Worm (Caenorhabditis elegans) whole organism, L4 larva: ENCODE results near the gene mxl-3.
A peak's percentile ranks its signal among the peaks of the same experiment; 100 is the strongest.

Experiments used
- T20F7.1 ChIP-seq: fragments of 200-800 bp; sonication (Bioruptor generic); optimal IDR thresholded peaks from 2 replicates; lab custom pipeline; 2018; ENCODE audit warnings: mild to moderate bottlenecking, missing genetic modification characterization, missing compliant biosample characterization
- aha-1 ChIP-seq: fragments of 150-350 bp; peaks from one replicate; lab custom pipeline; 2014; ENCODE audit warnings: missing biosample characterization, missing genetic modification characterization
- aly-2 ChIP-seq: sonication (generic microtip); optimal IDR thresholded peaks from 2 replicates; lab custom pipeline; 2018; ENCODE audit warnings: missing biosample characterization, missing genetic modification characterization
- ceh-20 ChIP-seq: fragments of 200-800 bp; sonication (Bioruptor generic); IDR thresholded peaks from 2 replicates; pipeline ENCODE4 v1.3.6; 2022; ENCODE audit warnings: missing genetic modification reagents, missing genetic modification characterization, missing compliant biosample characterization
- ceh-44 ChIP-seq: fragments of 200-800 bp; sonication (Bioruptor generic); IDR thresholded peaks from 2 replicates; pipeline ENCODE4 v1.3.6; 2022; ENCODE audit warnings: missing genetic modification reagents, missing genetic modification characterization, missing compliant biosample characterization
- daf-16 ChIP-seq, 3 experiments: sonication (generic microtip); optimal IDR thresholded peaks; 2 replicates each; lab custom pipeline; 2016 to 2017; ENCODE audit warnings: missing genetic modification characterization in 3 of 3, missing genetic modification reagents in 3 of 3, mild to moderate bottlenecking in 2 of 3, missing compliant biosample characterization in 2 of 3, missing biosample characterization in 1 of 3, moderate library complexity in 1 of 3
- dmd-6 ChIP-seq: fragments of 200-800 bp; sonication (Bioruptor generic); IDR thresholded peaks from 2 replicates; pipeline ENCODE4 v1.3.6; 2022; ENCODE audit warnings: missing genetic modification reagents, missing genetic modification characterization, missing compliant biosample characterization
- dve-1 ChIP-seq: sonication (generic microtip); optimal IDR thresholded peaks from 2 replicates; lab custom pipeline; 2017; ENCODE audit warnings: antibody characterized with exemption, mild to moderate bottlenecking, missing genetic modification characterization, missing compliant biosample characterization; ENCODE audit not compliant: insufficient read depth
- egl-43 ChIP-seq: fragments of 200-800 bp; sonication (Bioruptor generic); IDR thresholded peaks from 2 replicates; pipeline ENCODE4 v1.3.6; 2022; ENCODE audit warnings: missing genetic modification reagents, missing genetic modification characterization, missing compliant biosample characterization
- fos-1 ChIP-seq: fragments of 150-350 bp; optimal IDR thresholded peaks from 2 replicates; lab custom pipeline; 2014; ENCODE audit warnings: missing biosample characterization, missing genetic modification characterization
- gei-8 ChIP-seq: fragments of 200-800 bp; sonication (Bioruptor generic); optimal IDR thresholded peaks from 2 replicates; lab custom pipeline; 2018; ENCODE audit warnings: mild to moderate bottlenecking, missing genetic modification characterization, missing compliant biosample characterization
- hlh-11 ChIP-seq: fragments of 200-800 bp; sonication (Bioruptor generic); optimal IDR thresholded peaks from 2 replicates; lab custom pipeline; 2018; ENCODE audit warnings: mild to moderate bottlenecking, missing genetic modification characterization, missing compliant biosample characterization
- hlh-30 ChIP-seq: sonication (generic microtip); optimal IDR thresholded peaks from 2 replicates; lab custom pipeline; 2017; ENCODE audit warnings: antibody characterized with exemption, mild to moderate bottlenecking, missing genetic modification characterization, missing compliant biosample characterization; ENCODE audit not compliant: insufficient read depth
- lin-1 ChIP-seq: fragments of 200-800 bp; sonication (Bioruptor generic); IDR thresholded peaks from 2 replicates; pipeline ENCODE4 v1.3.6; 2022; ENCODE audit warnings: missing genetic modification reagents, missing genetic modification characterization, missing compliant biosample characterization
- lin-15B ChIP-seq: fragments of 150-350 bp; sonication (generic microtip); optimal IDR thresholded peaks from 3 replicates; lab custom pipeline; 2014; ENCODE audit warnings: missing biosample characterization, missing genetic modification characterization
- lin-29 ChIP-seq: fragments of 200-800 bp; sonication (Bioruptor generic); IDR thresholded peaks from 2 replicates; pipeline ENCODE4 v1.3.6; 2022; ENCODE audit warnings: missing genetic modification reagents, missing genetic modification characterization, missing compliant biosample characterization
- lin-38 ChIP-seq: fragments of 200-800 bp; sonication (Bioruptor generic); IDR thresholded peaks from 2 replicates; pipeline ENCODE4 v1.3.6; 2022; ENCODE audit warnings: missing genetic modification reagents, missing genetic modification characterization, missing compliant biosample characterization
- lir-3 ChIP-seq: sonication (generic microtip); optimal IDR thresholded peaks from 2 replicates; lab custom pipeline; 2016; ENCODE audit warnings: mild to moderate bottlenecking, missing genetic modification characterization, missing compliant biosample characterization
- madf-9 ChIP-seq: fragments of 200-800 bp; sonication (Bioruptor generic); conservative IDR thresholded peaks from 2 replicates; pipeline ENCODE4 v1.3.6; 2022; ENCODE audit warnings: missing genetic modification reagents, missing genetic modification characterization, missing compliant biosample characterization
- mep-1 ChIP-seq: fragments of 150-350 bp; sonication (generic microtip); optimal IDR thresholded peaks from 3 replicates; lab custom pipeline; 2014; ENCODE audit warnings: missing biosample characterization, missing genetic modification characterization
- mes-2 ChIP-seq: sonication (generic microtip); optimal IDR thresholded peaks from 2 replicates; lab custom pipeline; 2016; ENCODE audit warnings: missing genotype, mild to moderate bottlenecking, missing genetic modification characterization, missing compliant biosample characterization; ENCODE audit not compliant: poor library complexity, severe bottlenecking
- mxl-3 ChIP-seq: fragments of 200-800 bp; sonication (Bioruptor generic); optimal IDR thresholded peaks from 2 replicates; lab custom pipeline; 2018; ENCODE audit warnings: mild to moderate bottlenecking, missing genetic modification characterization, missing compliant biosample characterization
- nhr-102 ChIP-seq: sonication (generic microtip); optimal IDR thresholded peaks from 2 replicates; lab custom pipeline; 2016; ENCODE audit warnings: mild to moderate bottlenecking, missing genetic modification characterization, moderate library complexity, missing compliant biosample characterization
- nhr-11 ChIP-seq: fragments of 150-350 bp; optimal IDR thresholded peaks from 2 replicates; lab custom pipeline; 2014; ENCODE audit warnings: missing biosample characterization, missing genetic modification characterization
- nhr-237 ChIP-seq: sonication (generic microtip); optimal IDR thresholded peaks from 2 replicates; lab custom pipeline; 2017; ENCODE audit warnings: missing biosample characterization, missing genetic modification characterization
- nhr-25 ChIP-seq: sonication (generic microtip); optimal IDR thresholded peaks from 2 replicates; lab custom pipeline; 2017; ENCODE audit warnings: missing genetic modification characterization, mild to moderate bottlenecking, missing compliant biosample characterization, antibody characterized with exemption, moderate library complexity, borderline replicate concordance; ENCODE audit not compliant: insufficient read depth
- nhr-28 ChIP-seq: fragments of 150-350 bp; optimal IDR thresholded peaks from 2 replicates; lab custom pipeline; 2014; ENCODE audit warnings: missing biosample characterization, missing genetic modification characterization
- nhr-48 ChIP-seq: sonication (generic microtip); optimal IDR thresholded peaks from 2 replicates; lab custom pipeline; 2016; ENCODE audit warnings: mild to moderate bottlenecking, missing genetic modification characterization, missing compliant biosample characterization
- nhr-6 ChIP-seq: fragments of 150-350 bp; optimal IDR thresholded peaks from 2 replicates; lab custom pipeline; 2014; ENCODE audit warnings: missing biosample characterization, missing genetic modification characterization
- nhr-76 ChIP-seq: fragments of 150-350 bp; optimal IDR thresholded peaks from 2 replicates; lab custom pipeline; 2014; ENCODE audit warnings: missing biosample characterization, missing genetic modification characterization
- php-3 ChIP-seq: fragments of 200-800 bp; sonication (Bioruptor generic); IDR thresholded peaks from 2 replicates; pipeline ENCODE4 v1.3.6; 2022; ENCODE audit warnings: missing genetic modification reagents, missing genetic modification characterization, missing compliant biosample characterization
- pqm-1 ChIP-seq: sonication (generic microtip); optimal IDR thresholded peaks from 2 replicates; lab custom pipeline; 2017; ENCODE audit warnings: missing biosample characterization, missing genetic modification characterization
- saeg-2 ChIP-seq: fragments of 200-800 bp; sonication (Bioruptor generic); IDR thresholded peaks from 2 replicates; pipeline ENCODE4 v1.3.6; 2022; ENCODE audit warnings: missing genetic modification reagents, missing genetic modification characterization, missing compliant biosample characterization
- set-16 ChIP-seq: fragments of 200-800 bp; sonication (Bioruptor generic); IDR thresholded peaks from 2 replicates; pipeline ENCODE4 v1.3.6; 2022; ENCODE audit warnings: missing genetic modification reagents, missing genetic modification characterization, missing compliant biosample characterization
- tra-1 ChIP-seq: fragments of 200-800 bp; sonication (Bioruptor generic); IDR thresholded peaks from 2 replicates; pipeline ENCODE4 v1.3.6; 2022; ENCODE audit warnings: missing genetic modification reagents, missing genetic modification characterization, missing compliant biosample characterization
- unc-62 ChIP-seq, 3 experiments: fragments of 150-350 bp in 1 of 3; sonication (generic microtip); optimal IDR thresholded peaks in 2 of 3; peaks in 1 of 3; 1 replicate in 1 of 3; 2 replicates in 2 of 3; lab custom pipeline; 2014 to 2017; ENCODE audit warnings: missing biosample characterization in 3 of 3, missing genetic modification characterization in 3 of 3, missing genetic modification reagents in 3 of 3, missing genotype in 1 of 3
- zfp-2 ChIP-seq: sonication (generic microtip); optimal IDR thresholded peaks from 2 replicates; lab custom pipeline; 2016; ENCODE audit warnings: mild to moderate bottlenecking, missing genetic modification characterization, missing compliant biosample characterization
- zfp-3 ChIP-seq: fragments of 200-800 bp; sonication (Bioruptor generic); conservative IDR thresholded peaks from 2 replicates; pipeline ENCODE4 v1.3.6; 2022; ENCODE audit warnings: missing genetic modification reagents, missing genetic modification characterization, missing compliant biosample characterization

The mxl-3 gene

DNA sequence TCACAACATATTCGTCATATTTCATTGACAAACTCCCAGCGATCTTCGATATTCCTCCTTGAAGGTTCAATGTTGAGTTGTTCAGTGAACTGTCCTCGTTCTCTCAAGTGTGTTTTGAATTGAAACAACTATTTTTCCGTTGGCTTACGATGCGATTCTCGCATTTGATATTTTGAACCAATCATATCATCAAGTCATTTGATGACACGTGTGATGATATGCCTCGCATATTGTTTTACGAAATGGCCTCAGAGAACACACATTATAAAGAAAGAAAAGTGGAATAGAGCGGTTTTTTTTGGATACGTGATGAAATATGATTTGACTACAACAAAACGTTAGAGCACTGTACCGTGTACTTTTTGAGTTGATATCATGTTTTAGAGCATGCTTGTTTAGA, 2.2 kb downstream of the mxl-3 start (continued):
- TF ChIP-seq mes-2 (tag; lab: Kevin White, UChicago) = peak; percentile 41

DNA sequence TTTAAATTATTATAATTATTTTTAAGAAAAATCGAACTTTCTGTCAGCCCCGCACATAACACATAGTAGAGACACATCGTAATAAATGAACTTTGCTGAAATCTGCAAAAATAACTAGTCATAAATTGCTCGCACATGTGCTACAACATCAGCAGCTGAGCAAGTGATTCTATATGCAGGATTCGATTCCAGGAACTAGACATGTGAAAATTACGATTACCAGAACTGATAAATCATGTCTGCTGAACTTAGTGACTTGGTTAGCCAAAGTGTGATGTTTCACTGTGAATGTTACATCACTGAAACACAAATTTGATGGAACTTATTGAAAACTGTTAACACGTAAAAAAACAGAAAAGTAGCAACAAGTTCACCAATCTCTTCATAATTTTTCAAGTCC, 3.4 kb downstream of the mxl-3 start:
- TF ChIP-seq madf-9 (GFP tag; lab: Robert Waterston, UW) = no peak
- no peak for TF ChIP-seq aha-1
- no peak for TF ChIP-seq zfp-3 (GFP tag; lab: Robert Waterston, UW)
- TF ChIP-seq fos-1 (tag; lab: Kevin White, UChicago) = no peak
- peak; percentile 71 for TF ChIP-seq mxl-3
- TF ChIP-seq mep-1 (tag; lab: Kevin White, UChicago) = no peak
- TF ChIP-seq T20F7.1 (GFP tag; lab: Kevin White, UChicago) = no peak

DNA sequence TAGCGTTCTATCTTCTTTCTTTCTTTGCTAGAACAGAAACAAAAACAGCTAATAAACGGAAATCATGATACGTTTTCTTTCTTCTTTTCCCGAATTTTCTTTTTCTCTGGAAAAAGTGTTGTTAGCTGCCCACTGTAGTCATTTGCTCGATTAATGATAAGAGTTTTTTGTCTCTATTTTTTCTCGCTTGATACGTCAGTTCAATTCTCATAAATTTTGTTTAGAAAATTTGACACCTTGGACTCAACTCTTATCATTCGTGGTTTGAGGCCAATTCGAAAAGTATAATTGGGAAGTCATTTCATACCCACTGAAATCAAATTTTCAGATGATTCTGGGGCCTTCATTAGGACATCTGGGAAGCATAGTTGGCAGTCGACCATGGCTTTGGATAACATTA, 8.8 kb downstream of the mxl-3 start:
- TF ChIP-seq nhr-6 (tag; lab: Kevin White, UChicago) (no peak), dve-1 (tag; lab: Kevin White, UChicago) (peak; percentile 20), daf-16 (GFP tag; optimal IDR thresholded peaks at IDR 0.05; lab: Kevin White, UChicago) (no peak), daf-16 (tag; optimal IDR thresholded peaks at IDR 0.05; lab: Kevin White, UChicago) (peak; percentile 65), lin-15B (tag; lab: Kevin White, UChicago) (no peak), hlh-11 (tag; lab: Kevin White, UChicago) (peak; percentile 62), unc-62 (GFP tag; optimal IDR thresholded peaks at IDR 0.05 in 1 of 2; lab: Kevin White, UChicago) (peak in 1 of 2 experiments; percentile 23), unc-62 (tag; optimal IDR thresholded peaks at IDR 0.05; lab: Kevin White, UChicago) (no peak), pqm-1 (tag; lab: Kevin White, UChicago) (peak; percentile 58), tra-1 (no peak), aha-1 (peak; percentile 51), nhr-28 (tag; lab: Kevin White, UChicago) (peak; percentile 54), lir-3 (tag; lab: Kevin White, UChicago) (no peak), dmd-6 (GFP tag; lab: Robert Waterston, UW) (peak; percentile 62), nhr-25 (tag; lab: Kevin White, UChicago) (no peak)

DNA sequence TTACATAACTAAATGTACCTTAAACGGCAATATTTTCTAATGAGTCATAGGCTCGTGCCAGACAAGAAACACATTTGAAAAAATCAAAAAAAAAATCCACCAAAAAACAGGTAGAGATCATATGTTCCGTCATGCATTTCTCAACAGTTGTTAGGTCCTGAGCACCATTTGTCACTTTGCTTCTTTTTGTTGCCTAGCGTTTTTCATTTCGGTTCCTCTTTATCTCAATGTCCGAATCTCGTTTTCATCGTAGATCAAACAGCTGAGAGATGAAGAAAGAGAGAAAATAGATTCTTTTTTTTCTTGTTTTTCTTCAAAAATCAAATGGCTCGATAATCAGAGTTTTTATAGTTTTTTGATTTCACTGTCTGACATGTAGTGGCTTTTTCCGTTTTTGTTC, 9.6 kb downstream of the mxl-3 start:
- peak in 1 of 2 experiments; percentile 85 for TF ChIP-seq unc-62 (GFP tag; optimal IDR thresholded peaks at IDR 0.05 in 1 of 2; lab: Kevin White, UChicago)
- no peak for TF ChIP-seq unc-62 (tag; optimal IDR thresholded peaks at IDR 0.05; lab: Kevin White, UChicago)
- TF ChIP-seq nhr-11 (tag; lab: Kevin White, UChicago) = peak; percentile 25
- no peak for TF ChIP-seq aly-2 (tag; lab: Kevin White, UChicago)
- TF ChIP-seq hlh-30 = peak; percentile 46
- no peak for TF ChIP-seq set-16
- peak in 1 of 2 experiments; percentile 81 for TF ChIP-seq daf-16 (GFP tag; optimal IDR thresholded peaks at IDR 0.05; lab: Kevin White, UChicago)
- TF ChIP-seq daf-16 (tag; optimal IDR thresholded peaks at IDR 0.05; lab: Kevin White, UChicago) = no peak
- TF ChIP-seq gei-8 (GFP tag; lab: Kevin White, UChicago) = no peak
- no peak for TF ChIP-seq lin-38 (GFP tag; lab: Robert Waterston, UW)
- peak; percentile 67 for TF ChIP-seq hlh-11 (tag; lab: Kevin White, UChicago)

DNA sequence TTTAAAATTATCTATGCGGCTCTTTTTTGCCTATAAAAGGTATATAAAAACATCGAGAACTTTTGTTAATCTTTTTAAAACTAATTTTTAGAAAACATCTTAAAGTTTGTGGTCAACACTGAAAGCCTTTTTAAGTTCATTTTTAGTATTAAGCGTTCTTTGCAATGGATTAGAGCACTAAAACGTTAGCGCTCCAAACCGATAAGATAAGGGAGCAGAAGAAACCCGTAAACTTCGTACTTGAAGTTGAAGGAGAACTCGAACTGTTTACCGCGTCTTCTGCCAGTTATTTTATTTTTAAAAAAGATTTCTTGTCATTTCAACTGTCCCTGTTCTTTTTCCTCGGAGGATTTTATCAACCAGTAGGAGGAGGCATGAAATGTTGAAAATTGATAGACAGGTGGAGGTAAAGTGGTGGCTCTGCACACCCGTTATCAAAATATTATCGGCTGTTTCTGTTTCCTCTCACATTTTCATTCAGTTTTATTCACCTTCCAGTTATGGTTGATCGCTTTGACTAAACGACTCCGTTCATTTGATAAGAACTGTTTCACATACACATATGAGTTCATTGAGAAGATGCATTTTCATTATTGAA, 11.5 kb downstream of the mxl-3 start:
- TF ChIP-seq lin-29 (GFP tag; lab: Robert Waterston, UW) = no peak
- peak; percentile 70 for TF ChIP-seq hlh-11 (tag; lab: Kevin White, UChicago)
- no peak for TF ChIP-seq egl-43 (GFP tag; lab: Robert Waterston, UW)
- no peak for TF ChIP-seq ceh-44
- no peak for TF ChIP-seq nhr-11 (tag; lab: Kevin White, UChicago)
- TF ChIP-seq nhr-102 (tag; lab: Kevin White, UChicago) = peak; percentile 46
- TF ChIP-seq pqm-1 (tag; lab: Kevin White, UChicago) = peak; percentile 68
- TF ChIP-seq php-3 (GFP tag; lab: Robert Waterston, UW) = peak; percentile 37; the same call in 1 of the 2 replicates
- no peak for TF ChIP-seq saeg-2 (GFP tag; lab: Robert Waterston, UW)
- no peak for TF ChIP-seq nhr-76 (tag; lab: Kevin White, UChicago)
- TF ChIP-seq daf-16 (GFP tag; optimal IDR thresholded peaks at IDR 0.05; lab: Kevin White, UChicago) = peak in 1 of 2 experiments; percentile 49
- TF ChIP-seq daf-16 (tag; optimal IDR thresholded peaks at IDR 0.05; lab: Kevin White, UChicago) = peak; percentile 75
- TF ChIP-seq nhr-237 (tag; lab: Kevin White, UChicago) = no peak
- peak; percentile 58 for TF ChIP-seq nhr-28 (tag; lab: Kevin White, UChicago)
- TF ChIP-seq lin-1 (GFP tag; lab: Robert Waterston, UW) = 0 out of 2 replicates have a peak, but pooled peaks have one; percentile 35
- peak; percentile 80 for TF ChIP-seq dmd-6 (GFP tag; lab: Robert Waterston, UW)
- no peak for TF ChIP-seq zfp-2
- no peak for TF ChIP-seq ceh-20 (GFP tag; lab: Robert Waterston, UW)
- TF ChIP-seq nhr-48 (tag; lab: Kevin White, UChicago) = peak; percentile 76
- TF ChIP-seq dve-1 (tag; lab: Kevin White, UChicago) = peak; percentile 72
